Worm (Caenorhabditis elegans) whole organism, early embryonic: ENCODE results near the gene nasp-2.

Experiments used
- ama-1 ChIP-seq: fragments of 150-350 bp; optimal IDR thresholded peaks from 2 replicates; lab custom pipeline; 2014
- scrt-1 ChIP-seq: fragments of 200-800 bp; sonication (Bioruptor generic); IDR thresholded peaks from 2 replicates; pipeline ENCODE4 v1.3.6; 2022; ENCODE audit warnings: missing genetic modification characterization, missing compliant biosample characterization
- tbx-37 ChIP-seq: fragments of 200-800 bp; sonication (Bioruptor generic); conservative IDR thresholded peaks from 2 replicates; pipeline ENCODE4 v1.3.6; 2022; ENCODE audit warnings: missing genetic modification reagents, missing genetic modification characterization, missing compliant biosample characterization
- tra-4 ChIP-seq: sonication (generic microtip); optimal IDR thresholded peaks from 2 replicates; lab custom pipeline; 2017; ENCODE audit warnings: missing genetic modification characterization, missing compliant biosample characterization

ce11 chrV:13297220-13297619 lies 14.8 kb downstream of the nasp-2 start, which contains the start of gene C26E1.1:
- TF ChIP-seq tbx-37 (GFP tag; lab: Robert Waterston, UW), result no peak
- no peak for TF ChIP-seq ama-1
- no peak for TF ChIP-seq scrt-1
- no peak for TF ChIP-seq tra-4 (tag; lab: Kevin White, UChicago)
